Worm (Caenorhabditis elegans) whole organism, L1 larva: Measurements from ENCODE around the gene gmap-2.

ENCODE experiments used
- C04F5.9 ChIP-seq: sonication (generic microtip); optimal IDR thresholded peaks from 2 replicates; lab custom pipeline; 2016; ENCODE audit warnings: missing genetic modification characterization, missing compliant biosample characterization
- C16A3.4 ChIP-seq: fragments of 150-350 bp; optimal IDR thresholded peaks from 2 replicates; lab custom pipeline; 2014; ENCODE audit warnings: missing biosample characterization, missing genetic modification characterization
- Y116A8C.19 ChIP-seq: sonication (generic microtip); optimal IDR thresholded peaks from 2 replicates; lab custom pipeline; 2016; ENCODE audit warnings: missing compliant biosample characterization, missing genetic modification characterization, borderline replicate concordance
- alr-1 ChIP-seq: fragments of 200-800 bp; sonication (Bioruptor generic); optimal IDR thresholded peaks from 2 replicates; lab custom pipeline; 2018; ENCODE audit warnings: borderline replicate concordance, mild to moderate bottlenecking, missing genetic modification characterization, missing compliant biosample characterization
- aly-2 ChIP-seq: fragments of 150-350 bp; optimal IDR thresholded peaks from 2 replicates; lab custom pipeline; 2014; ENCODE audit warnings: missing biosample characterization, missing genetic modification characterization
- ama-1 ChIP-seq: fragments of 150-350 bp; optimal IDR thresholded peaks from 2 replicates; lab custom pipeline; 2014
- blmp-1 ChIP-seq: fragments of 150-350 bp; optimal IDR thresholded peaks from 2 replicates; lab custom pipeline; 2014; ENCODE audit warnings: missing biosample characterization, missing genetic modification characterization
- ceh-82 ChIP-seq, 3 experiments: fragments of 150-350 bp in 1 of 3; sonication (generic microtip) in 2 of 3; optimal IDR thresholded peaks; 2 replicates each; lab custom pipeline; 2014 to 2017; ENCODE audit warnings: missing biosample characterization in 3 of 3, missing genetic modification characterization in 3 of 3
- dpl-1 ChIP-seq, 3 experiments: fragments of 150-350 bp in 2 of 3; sonication (generic microtip) in 1 of 3; optimal IDR thresholded peaks; 2 replicates each; lab custom pipeline; 2014 to 2017; ENCODE audit warnings: missing biosample characterization in 3 of 3, missing genetic modification characterization in 3 of 3, missing genetic modification reagents in 3 of 3
- efl-1 ChIP-seq, 4 experiments: fragments of 150-350 bp; optimal IDR thresholded peaks in 3 of 4; peaks in 1 of 4; 1 replicate in 1 of 4; 2 replicates in 3 of 4; lab custom pipeline; 2014; ENCODE audit warnings: missing biosample characterization in 2 of 4, missing genetic modification characterization in 2 of 4, missing genetic modification reagents in 2 of 4
- efl-3 ChIP-seq: fragments of 200-800 bp; sonication (Bioruptor generic); optimal IDR thresholded peaks from 2 replicates; lab custom pipeline; 2018; ENCODE audit warnings: mild to moderate bottlenecking, missing genetic modification characterization, missing compliant biosample characterization
- egl-13 ChIP-seq: sonication (generic microtip); optimal IDR thresholded peaks from 2 replicates; lab custom pipeline; 2016; ENCODE audit warnings: missing genotype, missing genetic modification reagents, missing genetic modification characterization, missing compliant biosample characterization
- egl-27 ChIP-seq, 2 experiments: fragments of 150-350 bp in 1 of 2; sonication (generic microtip); optimal IDR thresholded peaks; 3 replicates each; lab custom pipeline; 2017 to 2018; ENCODE audit warnings: missing biosample characterization in 2 of 2, missing genetic modification characterization in 2 of 2, missing genetic modification reagents in 2 of 2
- elt-2 ChIP-seq: sonication (generic microtip); optimal IDR thresholded peaks from 2 replicates; lab custom pipeline; 2016; ENCODE audit warnings: missing genetic modification characterization, mild to moderate bottlenecking, inconsistent platforms, missing compliant biosample characterization, missing genetic modification reagents
- elt-3 ChIP-seq, 6 experiments: fragments of 150-350 bp in 1 of 6; sonication (generic microtip); optimal IDR thresholded peaks; 2 replicates each; lab custom pipeline; 2017 to 2018; ENCODE audit warnings: missing biosample characterization in 6 of 6, missing genetic modification characterization in 6 of 6, inconsistent platforms in 1 of 6
- fkh-8 ChIP-seq: sonication (generic microtip); optimal IDR thresholded peaks from 2 replicates; lab custom pipeline; 2016; ENCODE audit warnings: mild to moderate bottlenecking, missing genetic modification characterization, missing compliant biosample characterization
- fos-1 ChIP-seq: fragments of 150-350 bp; optimal IDR thresholded peaks from 2 replicates; lab custom pipeline; 2014; ENCODE audit warnings: missing biosample characterization, missing genetic modification characterization
- grh-1 ChIP-seq: fragments of 200-800 bp; sonication (Bioruptor generic); IDR thresholded peaks from 2 replicates; pipeline ENCODE4 v1.3.6; 2022; ENCODE audit warnings: missing genetic modification reagents, missing genetic modification characterization, missing compliant biosample characterization
- hpl-2 ChIP-seq: fragments of 150-350 bp; optimal IDR thresholded peaks from 2 replicates; lab custom pipeline; 2014; ENCODE audit warnings: missing biosample characterization, missing genetic modification reagents, missing genetic modification characterization
- irx-1 ChIP-seq: sonication (generic microtip); optimal IDR thresholded peaks from 2 replicates; lab custom pipeline; 2016; ENCODE audit warnings: missing genetic modification characterization, missing compliant biosample characterization
- isw-1 ChIP-seq: fragments of 200-800 bp; sonication (Bioruptor generic); IDR thresholded peaks from 2 replicates; pipeline ENCODE4 v1.3.6; 2022; ENCODE audit warnings: missing genetic modification characterization, missing compliant biosample characterization
- jun-1 ChIP-seq: fragments of 150-350 bp; optimal IDR thresholded peaks from 2 replicates; lab custom pipeline; 2014; ENCODE audit warnings: missing biosample characterization, missing genetic modification reagents, missing genetic modification characterization
- lin-15B ChIP-seq: fragments of 150-350 bp; sonication (generic microtip); optimal IDR thresholded peaks from 3 replicates; lab custom pipeline; 2014; ENCODE audit warnings: missing biosample characterization, missing genetic modification characterization
- lin-35 ChIP-seq, 2 experiments: fragments of 150-350 bp; optimal IDR thresholded peaks; 2 replicates each; lab custom pipeline; 2014; ENCODE audit warnings: missing biosample characterization in 2 of 2, missing genetic modification characterization in 2 of 2, missing genetic modification reagents in 2 of 2
- lin-39 ChIP-seq: fragments of 150-350 bp; optimal IDR thresholded peaks from 2 replicates; lab custom pipeline; 2014; ENCODE audit warnings: missing biosample characterization, missing genetic modification reagents, missing genetic modification characterization
- lir-3 ChIP-seq: sonication (generic microtip); optimal IDR thresholded peaks from 2 replicates; lab custom pipeline; 2016; ENCODE audit warnings: mild to moderate bottlenecking, missing genetic modification characterization, moderate library complexity, missing compliant biosample characterization; ENCODE audit not compliant: poor library complexity
- mab-9 ChIP-seq: fragments of 200-800 bp; sonication (Bioruptor generic); IDR thresholded peaks from 2 replicates; pipeline ENCODE4 v1.3.6; 2022; ENCODE audit warnings: missing genetic modification reagents, missing genetic modification characterization, missing compliant biosample characterization
- nhr-12 ChIP-seq: sonication (generic microtip); optimal IDR thresholded peaks from 2 replicates; lab custom pipeline; 2017; ENCODE audit warnings: missing biosample characterization, missing genetic modification characterization
- nhr-20 ChIP-seq: sonication (generic microtip); optimal IDR thresholded peaks from 2 replicates; lab custom pipeline; 2016; ENCODE audit warnings: mild to moderate bottlenecking, missing genetic modification characterization, missing compliant biosample characterization
- nhr-47 ChIP-seq: sonication (generic microtip); optimal IDR thresholded peaks from 2 replicates; lab custom pipeline; 2016; ENCODE audit warnings: mild to moderate bottlenecking, missing genetic modification characterization, moderate library complexity, missing compliant biosample characterization
- nhr-71 ChIP-seq: sonication (generic microtip); optimal IDR thresholded peaks from 2 replicates; lab custom pipeline; 2016; ENCODE audit warnings: mild to moderate bottlenecking, missing genetic modification characterization, moderate library complexity, missing compliant biosample characterization
- nhr-84 ChIP-seq: sonication (generic microtip); optimal IDR thresholded peaks from 2 replicates; lab custom pipeline; 2017; ENCODE audit warnings: missing biosample characterization, missing genetic modification characterization
- nhr-85 ChIP-seq: sonication (generic microtip); peaks from one replicate; lab custom pipeline; 2016; ENCODE audit warnings: missing genetic modification characterization, inconsistent platforms, missing compliant biosample characterization
- nhr-90 ChIP-seq: sonication (generic microtip); optimal IDR thresholded peaks from 2 replicates; lab custom pipeline; 2016; ENCODE audit warnings: mild to moderate bottlenecking, missing genetic modification characterization, missing compliant biosample characterization; ENCODE audit not compliant: poor library complexity
- pax-3 ChIP-seq: fragments of 200-800 bp; sonication (Bioruptor generic); optimal IDR thresholded peaks from 2 replicates; lab custom pipeline; 2018; ENCODE audit warnings: mild to moderate bottlenecking, missing genetic modification characterization, moderate library complexity, missing compliant biosample characterization
- rnt-1 ChIP-seq: sonication (generic microtip); optimal IDR thresholded peaks from 2 replicates; lab custom pipeline; 2016; ENCODE audit warnings: mild to moderate bottlenecking, missing genetic modification characterization, moderate library complexity, missing compliant biosample characterization
- snpc-4 ChIP-seq: fragments of 150-350 bp; optimal IDR thresholded peaks from 2 replicates; lab custom pipeline; 2014; ENCODE audit warnings: missing biosample characterization, missing genetic modification characterization
- snu-23 ChIP-seq: sonication (generic microtip); optimal IDR thresholded peaks from 2 replicates; lab custom pipeline; 2016; ENCODE audit warnings: missing genetic modification characterization, missing compliant biosample characterization
- swsn-7 ChIP-seq: sonication (generic microtip); optimal IDR thresholded peaks from 2 replicates; lab custom pipeline; 2016; ENCODE audit warnings: missing genetic modification characterization, missing compliant biosample characterization
- tbx-2 ChIP-seq: sonication (generic microtip); optimal IDR thresholded peaks from 2 replicates; lab custom pipeline; 2016; ENCODE audit warnings: missing genetic modification characterization, missing compliant biosample characterization
- tlp-1 ChIP-seq: fragments of 150-350 bp; optimal IDR thresholded peaks from 2 replicates; lab custom pipeline; 2014; ENCODE audit warnings: missing biosample characterization, missing genetic modification characterization
- unc-30 ChIP-seq: sonication (generic microtip); optimal IDR thresholded peaks from 2 replicates; lab custom pipeline; 2017; ENCODE audit warnings: missing biosample characterization, missing genetic modification characterization
- unc-62 ChIP-seq: fragments of 150-350 bp; optimal IDR thresholded peaks from 2 replicates; lab custom pipeline; 2014; ENCODE audit warnings: missing biosample characterization, missing genetic modification reagents, missing genetic modification characterization
- zag-1 ChIP-seq: fragments of 150-350 bp; optimal IDR thresholded peaks from 2 replicates; lab custom pipeline; 2014; ENCODE audit warnings: missing biosample characterization, missing genetic modification characterization
- ztf-11 ChIP-seq, 2 experiments: sonication (generic microtip); optimal IDR thresholded peaks; 2 replicates each; lab custom pipeline; 2016 to 2017; ENCODE audit warnings: missing genetic modification characterization in 2 of 2, missing biosample characterization in 1 of 2, missing compliant biosample characterization in 1 of 2
- ztf-4 ChIP-seq: fragments of 150-350 bp; optimal IDR thresholded peaks from 2 replicates; lab custom pipeline; 2014; ENCODE audit warnings: missing biosample characterization, missing genetic modification characterization

gmap-2 gene

ce11 chrX:12940811-12941210 is 2.3 kb downstream of the gmap-2 start, which contains the start of gene gmap-3:
Gene gmap-3 (minus strand): TSS chrX:12940958.
- TF ChIP-seq blmp-1 (tag; lab: Kevin White, UChicago) (peak; percentile 16), nhr-90 (tag; lab: Kevin White, UChicago) (no peak)

- no peak for TF ChIP-seq aly-2
- no peak for TF ChIP-seq nhr-85 (tag; lab: Kevin White, UChicago)
- no peak for TF ChIP-seq swsn-7 (tag; lab: Kevin White, UChicago)
These were observed 5.5 kb downstream of the gmap-2 start for ce11 chrX:12937521-12937920.

ce11 chrX:12935694-12936093 is 7.4 kb downstream of the gmap-2 start:
- peak; percentile 19 for TF ChIP-seq lin-39 (tag; lab: Kevin White, UChicago)
- TF ChIP-seq egl-27 (tag; optimal IDR thresholded peaks at IDR 0.05; lab: Kevin White, UChicago): no peak
- TF ChIP-seq nhr-85 (tag; lab: Kevin White, UChicago): peak; percentile 78

ce11 chrX:12934768-12935167 is 8.3 kb downstream of the gmap-2 start, which contains the start of gene gmap-1:
Gene gmap-1 (minus strand): TSS chrX:12934978.
- TF ChIP-seq grh-1 (GFP tag; lab: Robert Waterston, UW) (no peak), efl-3 (GFP tag; lab: Kevin White, UChicago) (no peak), ceh-82 (tag; optimal IDR thresholded peaks at IDR 0.05; lab: Kevin White, UChicago) (no peak), rnt-1 (tag; lab: Kevin White, UChicago) (no peak), lin-35 (GFP tag; optimal IDR thresholded peaks at IDR 0.05; lab: Kevin White, UChicago) (peak in 1 of 2 experiments; percentile 18), ztf-4 (no peak), C04F5.9 (no peak), zag-1 (tag; lab: Kevin White, UChicago) (no peak), tbx-2 (tag; lab: Kevin White, UChicago) (no peak), mab-9 (no peak), egl-27 (tag; optimal IDR thresholded peaks at IDR 0.05; lab: Kevin White, UChicago) (no peak), elt-3 (tag; optimal IDR thresholded peaks at IDR 0.05; lab: Kevin White, UChicago) (peak in 1 of 6 experiments; percentile 2), elt-2 (tag; lab: Kevin White, UChicago) (no peak), egl-13 (tag; lab: Kevin White, UChicago) (no peak), nhr-12 (no peak), C16A3.4 (tag; lab: Kevin White, UChicago) (no peak), lir-3 (no peak), snpc-4 (tag; lab: Kevin White, UChicago) (no peak), jun-1 (tag; lab: Kevin White, UChicago) (no peak), fkh-8 (no peak), alr-1 (no peak), ama-1 (lab: Kevin White, UChicago) (no peak), nhr-47 (tag; lab: Kevin White, UChicago) (peak; percentile 11), nhr-84 (tag; lab: Kevin White, UChicago) (no peak), pax-3 (tag; lab: Kevin White, UChicago) (no peak), isw-1 (GFP tag; lab: Robert Waterston, UW) (no peak), Y116A8C.19 (tag; lab: Kevin White, UChicago) (no peak), snu-23 (GFP tag; lab: Kevin White, UChicago) (peak; percentile 41), nhr-71 (tag; lab: Kevin White, UChicago) (peak; percentile 29), dpl-1 (GFP tag; optimal IDR thresholded peaks at IDR 0.05; lab: Kevin White, UChicago) (no peak), irx-1 (tag; lab: Kevin White, UChicago) (no peak), efl-1 (optimal IDR thresholded peaks at IDR 0.05; lab: Kevin White, UChicago) (no peak), efl-1 (GFP tag; optimal IDR thresholded peaks at IDR 0.05 in 1 of 2; lab: Kevin White, UChicago) (no peak), unc-30 (tag; lab: Kevin White, UChicago) (no peak), lin-39 (tag; lab: Kevin White, UChicago) (no peak), blmp-1 (tag; lab: Kevin White, UChicago) (peak; percentile 34), tlp-1 (no peak), ztf-11 (tag; optimal IDR thresholded peaks at IDR 0.05; lab: Kevin White, UChicago) (no peak), fos-1 (tag; lab: Kevin White, UChicago) (no peak), unc-62 (GFP tag; lab: Kevin White, UChicago) (no peak), hpl-2 (GFP tag; lab: Kevin White, UChicago) (no peak), nhr-20 (tag; lab: Kevin White, UChicago) (peak; percentile 45), lin-15B (no peak)
